Worm (Caenorhabditis elegans): ENCODE data around the gene endu-2.

DNA sequence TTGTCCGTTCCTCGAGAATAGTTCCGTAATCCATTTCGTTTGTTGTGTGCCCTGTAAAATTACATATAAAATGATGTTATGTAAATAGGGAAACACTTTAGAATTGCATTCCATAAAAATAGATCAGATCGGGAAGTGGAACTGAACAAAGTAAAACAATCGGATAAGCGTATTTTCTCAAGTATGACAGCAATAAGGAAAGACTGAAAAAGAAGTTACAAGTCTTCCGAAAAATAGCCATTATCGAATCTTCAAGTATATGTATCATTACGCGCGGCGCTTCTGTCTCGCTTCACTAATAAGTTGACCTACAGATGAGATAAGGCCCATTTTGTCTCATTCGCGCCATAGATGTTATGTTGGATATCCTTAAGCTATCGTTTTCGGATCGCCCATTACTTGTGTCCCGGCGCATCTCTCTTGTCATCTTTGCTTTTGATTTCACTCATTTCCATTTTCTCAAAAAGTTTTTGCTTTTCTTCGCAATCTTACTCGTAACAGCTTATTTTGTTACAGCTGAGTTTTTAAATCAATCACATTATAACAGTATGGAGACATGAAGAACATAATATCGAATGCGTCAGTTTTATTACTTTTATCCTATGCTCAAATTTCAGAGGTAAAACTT, 43.2 kb downstream of the endu-2 start, which contains the start of the genes fis-2 and F13B9.2:
- TF ChIP-seq nhr-237 (tag; optimal IDR thresholded peaks at IDR 0.05) (no peak), ama-1 (optimal IDR thresholded peaks at IDR 0.05) (no peak), aha-1 (tag; optimal IDR thresholded peaks at IDR 0.05) (no peak), alr-1 (tag; optimal IDR thresholded peaks at IDR 0.05; ENCODE audit: borderline replicate concordance) (no peak), aly-2 (tag; optimal IDR thresholded peaks at IDR 0.05) (no peak), fkh-10 (GFP tag; optimal IDR thresholded peaks at IDR 0.05) (no peak), nhr-12 (tag; optimal IDR thresholded peaks at IDR 0.05) (no peak), elt-3 (tag; optimal IDR thresholded peaks at IDR 0.05) (no peak), lin-39 (tag; optimal IDR thresholded peaks at IDR 0.05) (no peak), unc-62 (GFP tag; optimal IDR thresholded peaks at IDR 0.05) (no peak), ztf-4 (tag; optimal IDR thresholded peaks at IDR 0.05) (no peak), nhr-11 (tag; optimal IDR thresholded peaks at IDR 0.05) (no peak), isw-1 (GFP tag; IDR thresholded peaks at IDR 0.05) (no peak), mdl-1 (tag; optimal IDR thresholded peaks at IDR 0.05) (no peak)
